Worm (Caenorhabditis elegans) whole organism, young adult: ENCODE data around the gene F23F1.10.

ENCODE experiments used
- Y67H2A.10 ChIP-seq: fragments of 200-800 bp; sonication (Bioruptor generic); conservative IDR thresholded peaks from 2 replicates; pipeline ENCODE4 v1.3.6; 2022; ENCODE audit warnings: missing genetic modification reagents, missing genetic modification characterization, missing compliant biosample characterization
- dpff-1 ChIP-seq: sonication (generic microtip); optimal IDR thresholded peaks from 2 replicates; lab custom pipeline; 2017; ENCODE audit warnings: mild to moderate bottlenecking, missing genetic modification characterization, missing compliant biosample characterization
- nhr-80 ChIP-seq: sonication (generic microtip); optimal IDR thresholded peaks from 2 replicates; lab custom pipeline; 2016; ENCODE audit warnings: missing genetic modification characterization, missing compliant biosample characterization
- pha-4 ChIP-seq: fragments of 150-350 bp; sonication (generic microtip); optimal IDR thresholded peaks from 2 replicates; lab custom pipeline; 2014; ENCODE audit warnings: missing biosample characterization, missing genetic modification reagents, missing genetic modification characterization

- TF ChIP-seq pha-4 (tag; lab: Kevin White, UChicago), result no peak
- TF ChIP-seq nhr-80 (tag; lab: Kevin White, UChicago), result no peak
- TF ChIP-seq Y67H2A.10 (GFP tag; lab: Robert Waterston, UW), result no peak
- TF ChIP-seq dpff-1 (tag; lab: Kevin White, UChicago), result no peak
These were observed 32.1 kb upstream of the F23F1.10 start for ce11 chrII:73892-74291.
